Worm (Caenorhabditis elegans) whole organism, L4 larva: ENCODE measurements around the gene sdz-24.

ENCODE experiments used
- F26F4.8 ChIP-seq: fragments of 200-800 bp; sonication (Bioruptor generic); conservative IDR thresholded peaks from 2 replicates; pipeline ENCODE4 v1.3.6; 2022; ENCODE audit warnings: missing genetic modification characterization, missing compliant biosample characterization
- F37D6.2 ChIP-seq: sonication (generic microtip); optimal IDR thresholded peaks from 2 replicates; lab custom pipeline; 2016; ENCODE audit warnings: mild to moderate bottlenecking, missing genetic modification characterization, missing compliant biosample characterization
- F44E2.7 ChIP-seq: fragments of 200-800 bp; sonication (Bioruptor generic); IDR thresholded peaks from 2 replicates; pipeline ENCODE4 v2.1.2; 2022; ENCODE audit warnings: missing genetic modification characterization, missing compliant biosample characterization
- Y48G9A.11 ChIP-seq: fragments of 200-800 bp; sonication (Bioruptor generic); IDR thresholded peaks from 2 replicates; pipeline ENCODE4 v1.3.6; 2022; ENCODE audit warnings: missing genetic modification reagents, missing genetic modification characterization, missing compliant biosample characterization
- Y5F2A.4 ChIP-seq: fragments of 200-800 bp; sonication (Bioruptor generic); optimal IDR thresholded peaks from 2 replicates; lab custom pipeline; 2018; ENCODE audit warnings: mild to moderate bottlenecking, missing genetic modification characterization, missing compliant biosample characterization
- ZK337.2 ChIP-seq: fragments of 200-800 bp; sonication (Bioruptor generic); IDR thresholded peaks from 2 replicates; pipeline ENCODE4 v1.3.6; 2022; ENCODE audit warnings: missing genetic modification reagents, missing genetic modification characterization, missing compliant biosample characterization
- aha-1 ChIP-seq: fragments of 150-350 bp; peaks from one replicate; lab custom pipeline; 2014; ENCODE audit warnings: missing biosample characterization, missing genetic modification characterization
- ama-1 ChIP-seq: fragments of 150-350 bp; optimal IDR thresholded peaks from 2 replicates; lab custom pipeline; 2014; ENCODE audit warnings: inconsistent platforms, mixed read lengths
- ceh-28 ChIP-seq: fragments of 150-350 bp; optimal IDR thresholded peaks from 2 replicates; lab custom pipeline; 2014; ENCODE audit warnings: missing biosample characterization, missing genetic modification reagents, missing genetic modification characterization
- ceh-32 ChIP-seq: sonication (generic microtip); optimal IDR thresholded peaks from 2 replicates; lab custom pipeline; 2016; ENCODE audit warnings: mild to moderate bottlenecking, missing genetic modification characterization, missing compliant biosample characterization; ENCODE audit not compliant: poor library complexity
- ceh-82 ChIP-seq: sonication (generic microtip); optimal IDR thresholded peaks from 2 replicates; lab custom pipeline; 2017; ENCODE audit warnings: missing biosample characterization, missing genetic modification characterization
- ces-1 ChIP-seq: fragments of 150-350 bp; sonication (generic microtip); optimal IDR thresholded peaks from 4 replicates; lab custom pipeline; 2014; ENCODE audit warnings: missing biosample characterization, missing genetic modification reagents, missing genetic modification characterization
- cey-2 ChIP-seq: sonication (generic microtip); optimal IDR thresholded peaks from 3 replicates; lab custom pipeline; 2017; ENCODE audit warnings: missing genetic modification characterization, mild to moderate bottlenecking, missing compliant biosample characterization, antibody characterized with exemption, borderline replicate concordance; ENCODE audit not compliant: insufficient read depth
- daf-12 ChIP-seq: fragments of 150-350 bp; optimal IDR thresholded peaks from 2 replicates; lab custom pipeline; 2014; ENCODE audit warnings: missing biosample characterization, missing genetic modification reagents, missing genetic modification characterization
- daf-16 ChIP-seq, 3 experiments: sonication (generic microtip); optimal IDR thresholded peaks; 2 replicates each; lab custom pipeline; 2016 to 2017; ENCODE audit warnings: missing genetic modification characterization in 3 of 3, missing genetic modification reagents in 3 of 3, mild to moderate bottlenecking in 2 of 3, missing compliant biosample characterization in 2 of 3, missing biosample characterization in 1 of 3, moderate library complexity in 1 of 3
- dmd-6 ChIP-seq: fragments of 200-800 bp; sonication (Bioruptor generic); IDR thresholded peaks from 2 replicates; pipeline ENCODE4 v1.3.6; 2022; ENCODE audit warnings: missing genetic modification reagents, missing genetic modification characterization, missing compliant biosample characterization
- dmd-8 ChIP-seq: fragments of 200-800 bp; sonication (Bioruptor generic); IDR thresholded peaks from 2 replicates; pipeline ENCODE4 v1.3.6; 2022; ENCODE audit warnings: missing genetic modification characterization, missing compliant biosample characterization
- dmd-9 ChIP-seq: fragments of 200-800 bp; sonication (Bioruptor generic); IDR thresholded peaks from 2 replicates; pipeline ENCODE4 v1.3.6; 2022; ENCODE audit warnings: missing genetic modification reagents, missing genetic modification characterization, missing compliant biosample characterization
- dve-1 ChIP-seq: sonication (generic microtip); optimal IDR thresholded peaks from 2 replicates; lab custom pipeline; 2017; ENCODE audit warnings: antibody characterized with exemption, mild to moderate bottlenecking, missing genetic modification characterization, missing compliant biosample characterization; ENCODE audit not compliant: insufficient read depth
- egl-27 ChIP-seq: sonication (generic microtip); optimal IDR thresholded peaks from 3 replicates; lab custom pipeline; 2017; ENCODE audit warnings: missing biosample characterization, missing genetic modification reagents, missing genetic modification characterization
- egl-43 ChIP-seq: fragments of 200-800 bp; sonication (Bioruptor generic); IDR thresholded peaks from 2 replicates; pipeline ENCODE4 v1.3.6; 2022; ENCODE audit warnings: missing genetic modification reagents, missing genetic modification characterization, missing compliant biosample characterization
- fkh-10 ChIP-seq: fragments of 150-350 bp; optimal IDR thresholded peaks from 2 replicates; lab custom pipeline; 2014; ENCODE audit warnings: missing biosample characterization, missing genetic modification reagents, missing genetic modification characterization
- fos-1 ChIP-seq: fragments of 150-350 bp; optimal IDR thresholded peaks from 2 replicates; lab custom pipeline; 2014; ENCODE audit warnings: missing biosample characterization, missing genetic modification characterization
- gei-8 ChIP-seq: fragments of 200-800 bp; sonication (Bioruptor generic); optimal IDR thresholded peaks from 2 replicates; lab custom pipeline; 2018; ENCODE audit warnings: mild to moderate bottlenecking, missing genetic modification characterization, missing compliant biosample characterization
- hlh-11 ChIP-seq: fragments of 200-800 bp; sonication (Bioruptor generic); optimal IDR thresholded peaks from 2 replicates; lab custom pipeline; 2018; ENCODE audit warnings: mild to moderate bottlenecking, missing genetic modification characterization, missing compliant biosample characterization
- hlh-30 ChIP-seq: sonication (generic microtip); optimal IDR thresholded peaks from 2 replicates; lab custom pipeline; 2017; ENCODE audit warnings: antibody characterized with exemption, mild to moderate bottlenecking, missing genetic modification characterization, missing compliant biosample characterization; ENCODE audit not compliant: insufficient read depth
- lin-1 ChIP-seq: fragments of 200-800 bp; sonication (Bioruptor generic); IDR thresholded peaks from 2 replicates; pipeline ENCODE4 v1.3.6; 2022; ENCODE audit warnings: missing genetic modification reagents, missing genetic modification characterization, missing compliant biosample characterization
- lin-13 ChIP-seq: fragments of 150-350 bp; optimal IDR thresholded peaks from 2 replicates; lab custom pipeline; 2014; ENCODE audit warnings: missing biosample characterization, missing genetic modification reagents, missing genetic modification characterization
- lin-38 ChIP-seq: fragments of 200-800 bp; sonication (Bioruptor generic); IDR thresholded peaks from 2 replicates; pipeline ENCODE4 v1.3.6; 2022; ENCODE audit warnings: missing genetic modification reagents, missing genetic modification characterization, missing compliant biosample characterization
- lir-3 ChIP-seq: sonication (generic microtip); optimal IDR thresholded peaks from 2 replicates; lab custom pipeline; 2016; ENCODE audit warnings: mild to moderate bottlenecking, missing genetic modification characterization, missing compliant biosample characterization
- mdl-1 ChIP-seq, 2 experiments: fragments of 150-350 bp in 1 of 2; sonication (generic microtip) in 1 of 2; optimal IDR thresholded peaks; 2 replicates each; lab custom pipeline; 2014 to 2017; ENCODE audit warnings: missing biosample characterization in 2 of 2, missing genetic modification characterization in 2 of 2
- mep-1 ChIP-seq: fragments of 150-350 bp; sonication (generic microtip); optimal IDR thresholded peaks from 3 replicates; lab custom pipeline; 2014; ENCODE audit warnings: missing biosample characterization, missing genetic modification characterization
- mes-2 ChIP-seq: sonication (generic microtip); optimal IDR thresholded peaks from 2 replicates; lab custom pipeline; 2016; ENCODE audit warnings: missing genotype, mild to moderate bottlenecking, missing genetic modification characterization, missing compliant biosample characterization; ENCODE audit not compliant: poor library complexity, severe bottlenecking
- mxl-2 ChIP-seq: fragments of 200-800 bp; sonication (Bioruptor generic); conservative IDR thresholded peaks from 2 replicates; pipeline ENCODE4 v1.3.6; 2022; ENCODE audit warnings: missing genetic modification reagents, missing genetic modification characterization, missing compliant biosample characterization
- nhr-28 ChIP-seq: fragments of 150-350 bp; optimal IDR thresholded peaks from 2 replicates; lab custom pipeline; 2014; ENCODE audit warnings: missing biosample characterization, missing genetic modification characterization
- nhr-48 ChIP-seq: sonication (generic microtip); optimal IDR thresholded peaks from 2 replicates; lab custom pipeline; 2016; ENCODE audit warnings: mild to moderate bottlenecking, missing genetic modification characterization, missing compliant biosample characterization
- nhr-76 ChIP-seq: fragments of 150-350 bp; optimal IDR thresholded peaks from 2 replicates; lab custom pipeline; 2014; ENCODE audit warnings: missing biosample characterization, missing genetic modification characterization
- pqm-1 ChIP-seq: sonication (generic microtip); optimal IDR thresholded peaks from 2 replicates; lab custom pipeline; 2017; ENCODE audit warnings: missing biosample characterization, missing genetic modification characterization
- saeg-2 ChIP-seq: fragments of 200-800 bp; sonication (Bioruptor generic); IDR thresholded peaks from 2 replicates; pipeline ENCODE4 v1.3.6; 2022; ENCODE audit warnings: missing genetic modification reagents, missing genetic modification characterization, missing compliant biosample characterization
- sdz-12 ChIP-seq: fragments of 200-800 bp; sonication (Bioruptor generic); optimal IDR thresholded peaks from 2 replicates; lab custom pipeline; 2018; ENCODE audit warnings: mild to moderate bottlenecking, missing genetic modification characterization, missing compliant biosample characterization
- skn-1 ChIP-seq: fragments of 150-350 bp; optimal IDR thresholded peaks from 2 replicates; lab custom pipeline; 2014; ENCODE audit warnings: missing biosample characterization, missing genetic modification characterization
- snpc-1.2 ChIP-seq: fragments of 200-800 bp; sonication (Bioruptor generic); IDR thresholded peaks from 2 replicates; pipeline ENCODE4 v1.3.6; 2022; ENCODE audit warnings: missing genetic modification reagents, missing genetic modification characterization, missing compliant biosample characterization
- tag-97 ChIP-seq: fragments of 200-800 bp; sonication (Bioruptor generic); IDR thresholded peaks from 2 replicates; pipeline ENCODE4 v1.3.6; 2022; ENCODE audit warnings: missing genetic modification characterization, missing compliant biosample characterization
- unc-130 ChIP-seq: sonication (generic microtip); optimal IDR thresholded peaks from 2 replicates; lab custom pipeline; 2016; ENCODE audit warnings: missing genetic modification reagents, missing genetic modification characterization, missing compliant biosample characterization
- unc-62 ChIP-seq, 3 experiments: fragments of 150-350 bp in 1 of 3; sonication (generic microtip); optimal IDR thresholded peaks in 2 of 3; peaks in 1 of 3; 1 replicate in 1 of 3; 2 replicates in 2 of 3; lab custom pipeline; 2014 to 2017; ENCODE audit warnings: missing biosample characterization in 3 of 3, missing genetic modification characterization in 3 of 3, missing genetic modification reagents in 3 of 3, missing genotype in 1 of 3
- zfp-3 ChIP-seq: fragments of 200-800 bp; sonication (Bioruptor generic); conservative IDR thresholded peaks from 2 replicates; pipeline ENCODE4 v1.3.6; 2022; ENCODE audit warnings: missing genetic modification reagents, missing genetic modification characterization, missing compliant biosample characterization
- ztf-7 ChIP-seq: fragments of 150-350 bp; optimal IDR thresholded peaks from 2 replicates; lab custom pipeline; 2014; ENCODE audit warnings: missing biosample characterization, missing genetic modification characterization

Gene sdz-24

DNA sequence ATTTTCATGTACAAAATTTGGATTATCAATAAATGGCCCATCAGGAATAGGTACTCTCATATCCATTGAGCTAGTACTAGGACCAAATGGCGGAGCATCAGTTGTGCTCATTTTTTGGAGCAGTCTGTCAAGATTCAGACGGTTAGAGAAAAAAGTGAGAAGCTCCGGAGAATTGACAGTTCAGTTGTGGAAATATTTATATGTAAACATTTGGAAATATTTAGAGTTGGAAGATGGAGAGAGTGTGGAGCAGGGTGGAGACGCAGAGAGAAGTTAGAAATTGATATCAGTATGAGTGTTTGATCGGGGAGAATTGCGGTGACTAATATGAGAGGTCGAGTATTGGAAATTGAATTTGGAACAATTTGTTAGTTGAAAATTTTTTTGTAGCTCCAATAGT lies 37.3 kb upstream of the sdz-24 start:
- TF ChIP-seq zfp-3 (GFP tag; lab: Robert Waterston, UW) (no peak), mep-1 (tag; lab: Kevin White, UChicago) (peak; percentile 7), snpc-1.2 (GFP tag; lab: Robert Waterston, UW) (no peak), saeg-2 (GFP tag; lab: Robert Waterston, UW) (no peak), daf-12 (tag; lab: Kevin White, UChicago) (no peak), hlh-11 (tag; lab: Kevin White, UChicago) (peak; percentile 51), dve-1 (tag; lab: Kevin White, UChicago) (peak; percentile 69), ama-1 (lab: Kevin White, UChicago) (no peak), dmd-6 (GFP tag; lab: Robert Waterston, UW) (peak; percentile 58), fkh-10 (GFP tag; lab: Kevin White, UChicago) (no peak), unc-62 (GFP tag; optimal IDR thresholded peaks at IDR 0.05 in 1 of 2; lab: Kevin White, UChicago) (peak in 1 of 2 experiments; percentile 37), unc-62 (tag; optimal IDR thresholded peaks at IDR 0.05; lab: Kevin White, UChicago) (no peak), nhr-28 (tag; lab: Kevin White, UChicago) (peak; percentile 67), mes-2 (tag; lab: Kevin White, UChicago) (peak; percentile 7), tag-97 (GFP tag; lab: Robert Waterston, UW) (no peak), daf-16 (GFP tag; optimal IDR thresholded peaks at IDR 0.05; lab: Kevin White, UChicago) (no peak), daf-16 (tag; optimal IDR thresholded peaks at IDR 0.05; lab: Kevin White, UChicago) (peak; percentile 86), egl-27 (tag; lab: Kevin White, UChicago) (no peak), pqm-1 (tag; lab: Kevin White, UChicago) (peak; percentile 43)

DNA sequence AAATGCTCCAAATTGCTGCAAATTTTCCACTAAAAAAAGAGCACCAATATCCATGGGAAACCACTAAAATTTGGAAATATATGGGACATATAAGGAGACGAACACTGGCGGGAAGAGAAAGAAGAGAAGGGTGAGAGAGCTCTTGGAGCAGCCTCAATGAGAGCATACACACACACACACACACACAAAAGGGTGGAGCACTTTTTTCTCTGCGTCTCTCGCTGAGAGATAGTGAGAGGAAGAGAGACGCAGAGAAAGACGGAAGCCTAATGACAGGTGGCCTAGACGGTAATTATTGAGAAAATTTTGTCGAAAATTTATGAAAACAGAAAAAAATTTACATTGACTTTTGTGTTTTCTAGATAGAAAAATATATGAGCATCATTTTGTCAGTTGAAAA lies 36.0 kb upstream of the sdz-24 start:
- TF ChIP-seq mdl-1 (tag; optimal IDR thresholded peaks at IDR 0.05; lab: Kevin White, UChicago) = no peak
- no peak for TF ChIP-seq lin-1 (GFP tag; lab: Robert Waterston, UW)
- TF ChIP-seq daf-12 (tag; lab: Kevin White, UChicago) = no peak
- peak; percentile 24 for TF ChIP-seq dve-1 (tag; lab: Kevin White, UChicago)
- TF ChIP-seq dmd-9 (GFP tag; lab: Robert Waterston, UW) = no peak
- no peak for TF ChIP-seq dmd-8 (GFP tag; lab: Robert Waterston, UW)
- TF ChIP-seq nhr-76 (tag; lab: Kevin White, UChicago) = no peak
- TF ChIP-seq gei-8 (GFP tag; lab: Kevin White, UChicago) = no peak
- peak; percentile 29 for TF ChIP-seq hlh-11 (tag; lab: Kevin White, UChicago)
- TF ChIP-seq ces-1 (GFP tag; lab: Kevin White, UChicago) = no peak
- TF ChIP-seq ceh-82 (tag; lab: Kevin White, UChicago) = no peak
- TF ChIP-seq F37D6.2 = no peak
- no peak for TF ChIP-seq lin-38 (GFP tag; lab: Robert Waterston, UW)
- no peak for TF ChIP-seq egl-43 (GFP tag; lab: Robert Waterston, UW)
- TF ChIP-seq unc-130 (GFP tag; lab: Kevin White, UChicago) = no peak
- no peak for TF ChIP-seq aha-1 (tag; lab: Kevin White, UChicago)
- no peak for TF ChIP-seq skn-1
- no peak for TF ChIP-seq F44E2.7 (GFP tag; lab: Robert Waterston, UW)
- no peak for TF ChIP-seq lir-3 (tag; lab: Kevin White, UChicago)
- no peak for TF ChIP-seq mxl-2 (GFP tag; lab: Robert Waterston, UW)
- no peak for TF ChIP-seq Y48G9A.11 (GFP tag; lab: Robert Waterston, UW)
- TF ChIP-seq mes-2 (tag; lab: Kevin White, UChicago) = peak; percentile 46
- no peak for TF ChIP-seq ZK337.2 (GFP tag; lab: Robert Waterston, UW)
- no peak for TF ChIP-seq Y5F2A.4 (GFP tag; lab: Kevin White, UChicago)
- TF ChIP-seq ceh-28 = no peak
- TF ChIP-seq snpc-1.2 (GFP tag; lab: Robert Waterston, UW) = no peak
- no peak for TF ChIP-seq fos-1 (tag; lab: Kevin White, UChicago)
- no peak for TF ChIP-seq cey-2
- peak in 1 of 2 experiments; percentile 54 for TF ChIP-seq unc-62 (GFP tag; optimal IDR thresholded peaks at IDR 0.05 in 1 of 2; lab: Kevin White, UChicago)
- no peak for TF ChIP-seq unc-62 (tag; optimal IDR thresholded peaks at IDR 0.05; lab: Kevin White, UChicago)
- no peak for TF ChIP-seq F26F4.8 (GFP tag; lab: Robert Waterston, UW)
- TF ChIP-seq lin-13 (GFP tag; lab: Kevin White, UChicago) = no peak
- TF ChIP-seq ztf-7 (tag; lab: Kevin White, UChicago) = no peak
- peak; percentile 27 for TF ChIP-seq nhr-28 (tag; lab: Kevin White, UChicago)
- no peak for TF ChIP-seq ceh-32
- TF ChIP-seq nhr-48 (tag; lab: Kevin White, UChicago) = no peak
- TF ChIP-seq hlh-30 (tag; lab: Kevin White, UChicago) = peak; percentile 12
- TF ChIP-seq mep-1 (tag; lab: Kevin White, UChicago) = peak; percentile 1
- TF ChIP-seq sdz-12 (GFP tag; lab: Kevin White, UChicago) = no peak
